Fruit fly (Drosophila melanogaster) S2 (cell line): Measurements from ENCODE around the gene HINT1.

Experiments used
- CG8478 ChIP-seq: fragments of >200 bp; optimal IDR thresholded peaks from 2 replicates; lab custom pipeline; 2018
- CTCF ChIP-seq, 2 experiments: fragments of >200 bp; optimal IDR thresholded peaks; 2 replicates each; lab custom pipeline; 2018

HINT1 gene

DNA sequence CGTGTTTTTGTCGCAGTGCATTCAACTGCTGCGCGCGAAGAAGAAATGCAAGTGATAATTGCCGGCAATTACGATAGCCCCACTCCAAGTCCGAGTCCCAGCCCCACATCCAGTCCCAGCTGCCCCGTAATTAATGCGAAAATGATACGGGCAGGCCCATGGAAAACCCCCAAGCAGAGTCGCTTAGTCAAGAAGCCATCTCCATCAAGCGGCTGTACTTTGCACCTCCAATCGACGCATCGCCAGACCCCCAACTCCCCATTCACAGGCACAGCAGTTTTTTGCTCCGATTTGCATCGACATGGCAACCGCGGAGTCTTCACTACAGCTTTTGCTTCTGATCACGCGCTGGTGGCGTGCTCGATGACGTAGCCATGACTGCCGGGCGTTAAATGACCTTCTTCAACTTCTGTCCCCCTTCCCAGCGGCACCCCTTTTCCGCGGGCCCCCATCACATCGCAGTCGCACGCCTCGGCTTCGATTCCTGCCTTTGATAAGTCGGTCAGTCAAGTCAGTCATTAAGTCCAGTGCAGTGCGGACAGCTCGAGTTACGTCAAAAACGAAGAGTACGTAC, 36.3 kb downstream of the HINT1 start:
- TF ChIP-seq CG8478 (lab: Kevin White, UChicago) (no peak), CTCF (optimal IDR thresholded peaks at IDR 0.05; lab: Kevin White, UChicago) (no peak)

DNA sequence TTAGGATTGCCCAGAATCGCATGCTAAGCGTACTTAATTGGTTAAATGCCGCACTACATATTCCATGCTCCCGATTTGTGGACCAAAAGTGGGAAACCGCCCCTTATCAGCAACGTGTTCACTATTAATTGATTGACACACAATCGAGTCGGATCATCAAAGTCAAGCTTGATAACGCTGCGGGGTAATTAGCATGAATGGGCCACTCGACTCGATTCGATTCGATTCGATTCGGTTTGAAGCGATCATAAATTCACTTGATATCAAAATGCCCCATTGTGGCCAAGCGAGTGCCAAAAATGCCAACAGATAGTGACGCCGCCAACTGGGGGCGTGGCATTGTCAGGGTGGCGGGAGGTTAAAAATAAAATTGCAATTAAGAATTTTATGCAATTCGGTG, 37.7 kb downstream of the HINT1 start:
- TF ChIP-seq CG8478 (lab: Kevin White, UChicago), result no peak
- TF ChIP-seq CTCF (optimal IDR thresholded peaks at IDR 0.05; lab: Kevin White, UChicago), result no peak

DNA sequence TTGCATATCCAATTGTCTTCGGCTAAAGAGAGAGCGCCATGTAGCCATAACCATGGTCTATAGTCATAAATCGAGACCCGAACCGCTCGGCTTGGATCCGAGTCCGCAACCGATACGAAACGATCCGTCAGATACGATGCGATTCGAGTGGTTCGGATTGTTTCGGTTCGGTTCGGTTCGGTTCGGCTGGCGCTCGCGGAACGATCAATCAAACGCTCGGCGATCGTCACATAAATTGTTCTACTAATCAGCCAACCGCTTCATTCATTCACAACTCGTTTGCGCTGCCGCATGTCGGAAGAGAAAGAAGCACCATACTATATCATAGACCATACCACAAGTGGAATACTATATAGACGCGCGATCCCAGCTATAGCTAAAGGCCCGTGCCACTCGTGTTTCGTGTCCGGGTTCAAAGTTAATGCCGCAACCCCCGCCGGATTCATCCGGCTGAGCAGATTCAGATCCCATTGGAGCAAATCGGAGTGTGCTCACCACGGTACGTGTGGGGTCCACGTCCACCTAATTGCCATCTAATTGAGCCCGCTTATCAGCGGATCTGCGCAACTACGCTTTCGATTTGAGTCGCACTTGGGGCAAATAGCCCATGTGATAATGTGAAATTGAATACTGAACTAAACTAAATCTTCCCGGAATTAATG, 38.2 kb downstream of the HINT1 start:
- TF ChIP-seq CG8478 (lab: Kevin White, UChicago), result no peak
- no peak for TF ChIP-seq CTCF (optimal IDR thresholded peaks at IDR 0.05; lab: Kevin White, UChicago)

DNA sequence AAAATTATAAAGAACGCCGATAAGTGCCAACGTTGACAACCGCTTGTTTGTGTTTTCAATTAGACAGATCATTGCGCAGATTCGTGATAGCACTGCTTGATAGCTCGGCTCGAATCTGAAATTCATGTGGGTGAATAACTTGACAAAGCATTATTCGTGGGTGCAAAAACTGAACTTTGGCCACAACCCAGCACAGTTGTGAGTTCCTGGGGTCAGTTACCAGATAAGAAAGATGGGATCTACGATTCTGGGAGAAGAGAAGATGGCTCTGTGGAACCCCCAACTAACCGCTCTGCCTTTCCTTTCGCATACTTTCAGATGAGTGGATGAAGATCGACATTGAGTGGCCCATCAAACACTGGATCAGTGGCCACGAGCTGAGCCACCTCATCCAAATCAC, 40.9 kb downstream of the HINT1 start:
- TF ChIP-seq CG8478 (lab: Kevin White, UChicago) (no peak), CTCF (optimal IDR thresholded peaks at IDR 0.05; lab: Kevin White, UChicago) (no peak)

DNA sequence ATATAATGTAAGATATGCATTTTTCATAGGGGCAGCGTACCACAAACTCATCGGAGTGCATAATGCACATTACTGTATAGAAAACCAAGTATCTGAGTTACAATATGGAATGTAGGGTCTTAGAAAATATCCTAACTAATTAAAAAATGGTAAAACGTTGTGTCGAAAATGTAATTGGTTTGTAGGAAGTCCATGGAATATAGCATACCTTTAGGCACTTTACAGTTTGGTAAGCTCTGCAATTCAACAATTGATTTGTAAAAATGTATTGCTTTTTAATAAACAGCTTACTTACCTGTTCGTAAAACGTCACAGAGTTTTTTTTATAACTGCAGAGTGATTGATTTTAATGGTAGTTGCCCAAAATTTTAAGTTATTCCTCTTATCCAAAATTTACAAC, 42.2 kb downstream of the HINT1 start, which contains the start of gene CG2964:
Gene CG2964 (plus strand): TSS at position 301 of the 400 bp plus-strand sequence.
- TF ChIP-seq CTCF (optimal IDR thresholded peaks at IDR 0.05; lab: Kevin White, UChicago) (no peak), CG8478 (lab: Kevin White, UChicago) (no peak)

DNA sequence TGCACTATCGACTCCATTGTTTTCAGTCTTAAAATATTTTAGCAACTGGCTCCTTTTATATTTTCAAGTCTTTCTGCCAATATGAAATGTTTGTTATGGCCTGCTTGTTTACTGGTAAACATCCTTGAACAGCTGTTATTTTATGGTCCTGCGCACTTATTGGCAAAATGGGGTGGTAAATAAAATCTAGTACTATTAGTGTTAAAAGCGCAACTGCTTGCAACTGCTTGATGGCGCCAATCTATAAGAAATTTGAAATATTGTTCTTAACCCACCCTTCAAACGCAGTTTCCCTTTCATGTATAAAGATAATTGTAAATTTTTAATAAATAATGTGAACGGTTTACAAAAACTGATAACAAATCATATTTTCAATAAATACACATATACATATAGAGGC, 45.7 kb downstream of the HINT1 start, which contains the start of gene G6P:
Gene G6P (minus strand): TSS at position 88 of the 400 bp plus-strand sequence.
- TF ChIP-seq CG8478 (lab: Kevin White, UChicago), result no peak
- TF ChIP-seq CTCF (optimal IDR thresholded peaks at IDR 0.05; lab: Kevin White, UChicago), result no peak
